Worm (Caenorhabditis elegans) whole organism, L2 larva: ENCODE data around the gene unc-70.

Source experiments
- aly-2 ChIP-seq: fragments of 150-350 bp; optimal IDR thresholded peaks from 2 replicates; lab custom pipeline; 2014; ENCODE audit warnings: missing biosample characterization, missing genetic modification characterization
- ama-1 ChIP-seq: fragments of 150-350 bp; optimal IDR thresholded peaks from 2 replicates; lab custom pipeline; 2018; ENCODE audit warnings: inconsistent platforms
- dmd-4 ChIP-seq: sonication (generic microtip); optimal IDR thresholded peaks from 2 replicates; lab custom pipeline; 2017; ENCODE audit warnings: missing biosample characterization, missing genetic modification characterization
- lin-39 ChIP-seq: fragments of 150-350 bp; optimal IDR thresholded peaks from 2 replicates; lab custom pipeline; 2014; ENCODE audit warnings: missing biosample characterization, missing genetic modification reagents, missing genetic modification characterization
- ztf-1 ChIP-seq: fragments of 200-800 bp; sonication (Bioruptor generic); conservative IDR thresholded peaks from 2 replicates; pipeline ENCODE4 v1.3.6; 2022; ENCODE audit warnings: missing genetic modification characterization, missing compliant biosample characterization
- ztf-11 ChIP-seq: sonication (generic microtip); optimal IDR thresholded peaks from 2 replicates; lab custom pipeline; 2017; ENCODE audit warnings: missing biosample characterization, missing genetic modification characterization

DNA sequence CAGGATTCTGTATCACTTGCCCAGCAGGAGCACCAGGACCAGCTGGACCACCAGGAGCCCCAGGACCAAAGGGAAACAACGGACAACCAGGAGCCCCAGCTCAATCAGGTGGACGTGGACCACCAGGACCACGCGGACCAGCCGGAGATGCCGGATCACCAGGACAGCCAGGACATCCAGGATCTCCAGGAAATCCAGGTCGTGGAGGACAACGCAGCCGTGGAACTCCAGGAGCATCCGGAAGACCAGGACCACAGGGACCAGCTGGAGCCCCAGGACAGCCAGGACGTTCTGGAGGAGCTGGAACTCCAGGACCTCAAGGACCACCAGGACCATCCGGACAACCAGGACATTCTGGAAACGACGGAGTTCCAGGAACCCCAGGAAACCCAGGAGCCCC is 45.1 kb upstream of the unc-70 start:
- TF ChIP-seq dmd-4 (no peak), ama-1 (lab: Kevin White, UChicago) (no peak), ztf-11 (tag; lab: Kevin White, UChicago) (no peak), aly-2 (tag; lab: Kevin White, UChicago) (no peak), lin-39 (tag; lab: Kevin White, UChicago) (no peak), ztf-1 (GFP tag; lab: Robert Waterston, UW) (no peak)
